Fruit fly (Drosophila melanogaster): ENCODE data around the gene CG32086.

CG32086 gene

DNA sequence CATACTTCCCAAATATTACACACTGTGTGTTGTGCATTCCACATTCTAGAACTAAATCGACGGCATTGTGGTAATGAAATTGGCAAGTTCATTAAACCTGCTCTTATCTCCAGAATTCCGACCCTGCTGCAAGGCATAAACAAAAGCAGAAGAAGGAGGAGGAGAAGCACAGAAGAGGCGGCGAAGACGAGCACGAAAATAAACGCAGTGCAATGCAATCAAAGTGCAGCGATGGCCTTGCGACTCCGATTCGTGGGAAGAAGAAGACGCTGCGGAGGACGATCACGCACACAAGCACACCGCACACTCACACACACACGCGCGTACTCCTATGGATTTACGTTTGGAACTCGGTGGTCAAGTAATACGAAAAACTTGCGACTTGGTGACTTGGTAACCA is 23.0 kb downstream of the CG32086 start (continued):
- TF ChIP-seq CG15336 (GFP tag; IDR thresholded peaks at IDR 0.05) = no peak

DNA sequence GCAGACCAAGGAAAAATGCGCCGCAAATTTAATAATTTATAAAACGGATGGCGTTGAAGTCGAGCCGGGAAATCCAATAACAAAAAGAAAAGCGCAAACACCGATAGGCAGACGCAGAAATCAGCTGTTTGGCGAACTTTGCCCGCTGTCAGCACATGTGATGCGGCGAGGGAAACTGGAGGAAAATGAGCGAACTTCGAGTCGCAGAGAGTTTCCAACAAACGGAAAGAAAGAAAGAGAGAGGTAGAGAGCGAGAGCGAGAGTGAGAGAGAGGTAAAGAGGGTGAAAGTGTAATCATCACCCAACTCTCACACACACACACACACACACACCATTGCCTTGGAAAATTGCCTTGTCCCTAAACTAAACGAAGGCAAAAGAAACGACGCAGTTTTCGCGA is 26.7 kb downstream of the CG32086 start:
- TF ChIP-seq topi (GFP tag; optimal IDR thresholded peaks at IDR 0.05) (no peak), eg (GFP tag; IDR thresholded peaks at IDR 0.05) (peak; percentile 74; the same call in 2 of the 3 replicates), spab (GFP tag; optimal IDR thresholded peaks at IDR 0.05) (peak; percentile 65), CG7368 (GFP tag; optimal IDR thresholded peaks at IDR 0.05) (no peak), CG3919 (GFP tag; optimal IDR thresholded peaks at IDR 0.05) (peak; percentile 46), cyc (GFP tag; optimal IDR thresholded peaks at IDR 0.05) (no peak), Sox14 (GFP tag; optimal IDR thresholded peaks at IDR 0.05) (no peak), acj6 (GFP tag; optimal IDR thresholded peaks at IDR 0.05) (no peak), Met (GFP tag; optimal IDR thresholded peaks at IDR 0.05) (no peak), CG8119 (GFP tag; IDR thresholded peaks at IDR 0.05) (peak; percentile 72), Hr4 (GFP tag; optimal IDR thresholded peaks at IDR 0.05) (no peak), Blimp-1 (GFP tag; optimal IDR thresholded peaks at IDR 0.05) (no peak), dsx (GFP tag; optimal IDR thresholded peaks at IDR 0.05; ENCODE audit: poor library complexity, severe bottlenecking) (peak; percentile 20), OdsH (GFP tag; optimal IDR thresholded peaks at IDR 0.05) (no peak), CG16779 (tag; optimal IDR thresholded peaks at IDR 0.05) (peak; percentile 71), Gug (GFP tag; IDR thresholded peaks at IDR 0.05) (0 out of 2 replicates have a peak, but pooled peaks have one; percentile 16), CG15336 (GFP tag; IDR thresholded peaks at IDR 0.05) (peak; percentile 58; the same call in 1 of the 2 replicates), lz (GFP tag; optimal IDR thresholded peaks at IDR 0.05) (no peak), CG11902 (GFP tag; optimal IDR thresholded peaks at IDR 0.05) (no peak), CG31627 (GFP tag; optimal IDR thresholded peaks at IDR 0.05) (no peak), CG6276 (GFP tag; optimal IDR thresholded peaks at IDR 0.05) (peak; percentile 91), Ets96B (tag; optimal IDR thresholded peaks at IDR 0.05) (no peak), CG32006 (GFP tag; optimal IDR thresholded peaks at IDR 0.05) (peak; percentile 0), Eip78C (GFP tag) (peak; percentile 40), Ets21C (GFP tag; optimal IDR thresholded peaks at IDR 0.05) (no peak), Sox102F (GFP tag; optimal IDR thresholded peaks at IDR 0.05) (no peak), ss (GFP tag; optimal IDR thresholded peaks at IDR 0.05) (peak; percentile 81 to 82), pdm3 (GFP tag; optimal IDR thresholded peaks at IDR 0.05) (no peak), CG10631 (GFP tag; optimal IDR thresholded peaks at IDR 0.05) (no peak), CG6808 (GFP tag; optimal IDR thresholded peaks at IDR 0.05) (peak; percentile 70), achi (GFP tag; optimal IDR thresholded peaks at IDR 0.05) (no peak), fd85E (GFP tag; optimal IDR thresholded peaks at IDR 0.05) (no peak), Hr39 (GFP tag; optimal IDR thresholded peaks at IDR 0.05) (no peak), dac (GFP tag; optimal IDR thresholded peaks at IDR 0.05) (no peak), Eip93F (GFP tag; optimal IDR thresholded peaks at IDR 0.05) (no peak), CG8632 (GFP tag; optimal IDR thresholded peaks at IDR 0.05) (no peak), esn (GFP tag; optimal IDR thresholded peaks at IDR 0.05) (no peak), CG6854 (GFP tag; optimal IDR thresholded peaks at IDR 0.05) (no peak), CG3032 (tag; optimal IDR thresholded peaks at IDR 0.05) (no peak), CG11762 (GFP tag; optimal IDR thresholded peaks at IDR 0.05; ENCODE audit: insufficient read depth) (peak; percentile 8), CG4318 (GFP tag; optimal IDR thresholded peaks at IDR 0.05) (no peak), CG1621 (tag; optimal IDR thresholded peaks at IDR 0.05) (peak; percentile 25), fd59A (GFP tag; optimal IDR thresholded peaks at IDR 0.05) (no peak), CG8319 (GFP tag; optimal IDR thresholded peaks at IDR 0.05) (no peak), fkh (GFP tag; optimal IDR thresholded peaks at IDR 0.05) (no peak), CG11294 (GFP tag; IDR thresholded peaks at IDR 0.05) (no peak), Smox (GFP tag; optimal IDR thresholded peaks at IDR 0.05) (no peak), net (GFP tag; optimal IDR thresholded peaks at IDR 0.05) (peak; percentile 70), vri (GFP tag; optimal IDR thresholded peaks at IDR 0.05) (no peak), salr (GFP tag; optimal IDR thresholded peaks at IDR 0.05) (peak in 1 of 2 experiments; percentile 11)
